Fruit fly (Drosophila melanogaster): ENCODE measurements around the gene Cpr30F.

- TF ChIP-seq CG8119 (GFP tag; IDR thresholded peaks at IDR 0.05) (no peak), achi (GFP tag; optimal IDR thresholded peaks at IDR 0.05) (no peak), Hr4 (GFP tag; optimal IDR thresholded peaks at IDR 0.05) (no peak), lz (GFP tag; optimal IDR thresholded peaks at IDR 0.05) (no peak), CG32006 (GFP tag; optimal IDR thresholded peaks at IDR 0.05) (no peak), Smox (GFP tag; optimal IDR thresholded peaks at IDR 0.05) (no peak), Gug (GFP tag; IDR thresholded peaks at IDR 0.05) (no peak), salr (GFP tag; optimal IDR thresholded peaks at IDR 0.05) (no peak), CG16779 (tag; optimal IDR thresholded peaks at IDR 0.05) (no peak)
Observed at dm6 chr2L:9968201-9968727, 35.3 kb upstream of the Cpr30F start.

Data from whole organism, prepupa.